Fruit fly (Drosophila melanogaster) Kc167 (cell line): Measurements from ENCODE around the gene CG32576.

Experiments used
- Myc ChIP-seq: fragments of >200 bp; optimal IDR thresholded peaks from 2 replicates; lab custom pipeline; 2017; ENCODE audit warnings: missing external identifiers
- Sin3A ChIP-seq: fragments of >200 bp; optimal IDR thresholded peaks from 2 replicates; lab custom pipeline; 2018; ENCODE audit warnings: missing external identifiers
- psq ChIP-seq: fragments of >200 bp; optimal IDR thresholded peaks from 2 replicates; lab custom pipeline; 2017; ENCODE audit warnings: missing external identifiers

DNA sequence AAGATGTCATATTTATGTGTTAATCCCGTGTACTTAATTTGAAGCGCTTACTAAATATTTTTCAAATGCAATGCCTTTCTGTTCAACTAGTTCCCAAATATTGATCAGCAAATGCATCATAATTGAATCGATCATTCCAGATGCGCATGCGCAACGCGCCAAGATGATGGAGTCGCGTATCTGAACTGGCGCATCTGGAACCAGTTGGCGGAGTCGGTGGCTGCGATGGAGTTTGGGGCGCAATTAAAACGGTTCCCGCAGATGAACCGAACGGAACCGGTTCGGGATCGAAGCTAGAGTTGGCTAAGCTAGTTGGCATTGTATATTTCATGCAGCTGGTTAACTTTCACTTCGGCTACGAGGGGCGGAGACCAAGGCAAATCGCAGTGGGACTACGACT is 37.1 kb upstream of the CG32576 start, which contains the start of gene CalpC:
- TF ChIP-seq Myc (lab: Kevin White, UChicago): no peak
- no peak for TF ChIP-seq Sin3A (lab: Kevin White, UChicago)
- no peak for TF ChIP-seq psq
